Fruit fly (Drosophila melanogaster) whole organism, embryonic: ENCODE results near the gene Sk1.
A peak's percentile ranks its signal among the peaks of the same experiment; 100 is the strongest.

Experiments
- BtbVII ChIP-seq: fragments of 200-800 bp; sonication (Bioruptor generic); optimal IDR thresholded peaks from 3 replicates; lab custom pipeline; 2017; ENCODE audit warnings: missing biosample characterization, mild to moderate bottlenecking, missing genetic modification characterization
- CG10543 ChIP-seq: fragments of 200-800 bp; sonication (Bioruptor generic); optimal IDR thresholded peaks from 3 replicates; lab custom pipeline; 2017; ENCODE audit warnings: missing biosample characterization, mild to moderate bottlenecking, missing genetic modification characterization, moderate library complexity
- CG10565 ChIP-seq: fragments of 200-800 bp; sonication (Bioruptor generic); optimal IDR thresholded peaks from 3 replicates; lab custom pipeline; 2016; ENCODE audit warnings: missing biosample characterization, mild to moderate bottlenecking, missing genetic modification characterization
- CG11085 ChIP-seq: fragments of 200-800 bp; sonication (Bioruptor generic); IDR thresholded peaks from 2 replicates; pipeline ENCODE4 v1.3.6; 2022; ENCODE audit warnings: missing biosample characterization, missing genetic modification characterization
- CG12219 ChIP-seq: fragments of 200-800 bp; sonication (Bioruptor generic); optimal IDR thresholded peaks from 3 replicates; lab custom pipeline; 2018; ENCODE audit warnings: missing biosample characterization, mild to moderate bottlenecking, missing genetic modification characterization
- CG12299 ChIP-seq: fragments of 200-800 bp; sonication (Bioruptor generic); optimal IDR thresholded peaks from 2 replicates; lab custom pipeline; 2018; ENCODE audit warnings: missing biosample characterization, mild to moderate bottlenecking, missing genetic modification characterization
- CG13123 ChIP-seq: fragments of 200-800 bp; sonication (Bioruptor generic); optimal IDR thresholded peaks from 2 replicates; lab custom pipeline; 2016; ENCODE audit warnings: missing biosample characterization, missing genetic modification characterization
- CG14965 ChIP-seq: fragments of 200-800 bp; sonication (Bioruptor generic); optimal IDR thresholded peaks from 2 replicates; lab custom pipeline; 2016; ENCODE audit warnings: missing biosample characterization, missing genetic modification characterization, borderline replicate concordance
- CG15601 ChIP-seq: fragments of 200-800 bp; sonication (Bioruptor generic); optimal IDR thresholded peaks from 3 replicates; lab custom pipeline; 2019; ENCODE audit warnings: missing biosample characterization, mild to moderate bottlenecking, missing genetic modification characterization, moderate library complexity
- CG1647 ChIP-seq: fragments of 200-800 bp; sonication (Bioruptor generic); optimal IDR thresholded peaks from 3 replicates; lab custom pipeline; 2016; ENCODE audit warnings: missing biosample characterization, missing genetic modification characterization
- CG17186 ChIP-seq: fragments of 200-800 bp; sonication (Bioruptor generic); optimal IDR thresholded peaks from 3 replicates; lab custom pipeline; 2017; ENCODE audit warnings: missing biosample characterization, missing genetic modification reagents, missing genetic modification characterization
- CG17385 ChIP-seq: fragments of 200-800 bp; sonication (Bioruptor generic); optimal IDR thresholded peaks from 3 replicates; lab custom pipeline; 2018; ENCODE audit warnings: missing biosample characterization, mild to moderate bottlenecking, missing genetic modification characterization
- CG18011 ChIP-seq: fragments of 200-800 bp; sonication (Bioruptor generic); optimal IDR thresholded peaks from 2 replicates; lab custom pipeline; 2017; ENCODE audit warnings: missing biosample characterization, missing genetic modification characterization, mild to moderate bottlenecking, moderate library complexity, missing genotype
- CG2712 ChIP-seq: fragments of 200-800 bp; optimal IDR thresholded peaks from 3 replicates; lab custom pipeline; 2019; ENCODE audit warnings: missing biosample characterization, mild to moderate bottlenecking, missing genetic modification characterization, moderate library complexity
- CG2889 ChIP-seq: fragments of 200-800 bp; sonication (Bioruptor generic); IDR thresholded peaks from 3 replicates; pipeline ENCODE4 v1.3.6; 2022; ENCODE audit warnings: missing biosample characterization, missing genetic modification characterization
- CG3065 ChIP-seq: fragments of 200-800 bp; sonication (Bioruptor generic); optimal IDR thresholded peaks from 2 replicates; lab custom pipeline; 2016; ENCODE audit warnings: missing biosample characterization, missing genetic modification characterization
- CG33557 ChIP-seq: fragments of 200-800 bp; sonication (Bioruptor generic); optimal IDR thresholded peaks from 2 replicates; lab custom pipeline; 2019; ENCODE audit warnings: missing biosample characterization, mild to moderate bottlenecking, missing genetic modification characterization, moderate library complexity
- CG3847 ChIP-seq: fragments of 200-800 bp; sonication (Bioruptor generic); IDR thresholded peaks from 2 replicates; pipeline ENCODE4 v1.3.6; 2022; ENCODE audit warnings: missing biosample characterization, missing genetic modification characterization
- CG4730 ChIP-seq: fragments of 200-800 bp; sonication (Bioruptor generic); IDR thresholded peaks from 2 replicates; pipeline ENCODE4 v1.3.6; 2022; ENCODE audit warnings: missing biosample characterization, missing genetic modification characterization
- CG6791 ChIP-seq: fragments of 200-800 bp; sonication (Bioruptor generic); IDR thresholded peaks from 3 replicates; pipeline ENCODE4 v1.3.6; 2022; ENCODE audit warnings: missing biosample characterization, missing genetic modification characterization; ENCODE audit not compliant: partially characterized antibody
- CG7357 ChIP-seq: fragments of 200-800 bp; sonication (Bioruptor generic); IDR thresholded peaks from 3 replicates; pipeline ENCODE4 v1.3.6; 2022; ENCODE audit warnings: missing biosample characterization, missing genetic modification characterization
- CG8281 ChIP-seq: fragments of 200-800 bp; sonication (Bioruptor generic); optimal IDR thresholded peaks from 2 replicates; lab custom pipeline; 2018; ENCODE audit warnings: missing biosample characterization, mild to moderate bottlenecking, missing genetic modification characterization, moderate library complexity
- CG8359 ChIP-seq: fragments of 200-800 bp; sonication (Bioruptor generic); optimal IDR thresholded peaks from 2 replicates; lab custom pipeline; 2017; ENCODE audit warnings: missing biosample characterization, mild to moderate bottlenecking, missing genetic modification characterization, borderline replicate concordance
- Dad ChIP-seq: fragments of 200-800 bp; sonication (Bioruptor generic); optimal IDR thresholded peaks from 3 replicates; lab custom pipeline; 2016; ENCODE audit warnings: missing biosample characterization, missing genetic modification characterization
- Deaf1 ChIP-seq: fragments of 200-800 bp; optimal IDR thresholded peaks from 3 replicates; lab custom pipeline; 2019; ENCODE audit warnings: missing biosample characterization, mild to moderate bottlenecking, missing genetic modification characterization, moderate library complexity
- Dll ChIP-seq: fragments of 200-800 bp; sonication (Bioruptor generic); IDR thresholded peaks from 4 replicates; pipeline ENCODE4 v1.3.6; 2022; ENCODE audit warnings: missing biosample characterization, missing genetic modification characterization; ENCODE audit not compliant: partially characterized antibody
- Gug ChIP-seq: fragments of 200-800 bp; sonication (Bioruptor generic); IDR thresholded peaks from 4 replicates; pipeline ENCODE4 v1.3.6; 2022; ENCODE audit warnings: missing biosample characterization, missing genetic modification characterization
- Hmr ChIP-seq: fragments of 200-800 bp; sonication (Bioruptor generic); optimal IDR thresholded peaks from 3 replicates; lab custom pipeline; 2017; ENCODE audit warnings: mild to moderate bottlenecking, missing biosample characterization, missing genetic modification reagents, missing genetic modification characterization
- Hr3 ChIP-seq: fragments of 200-800 bp; sonication (Bioruptor generic); optimal IDR thresholded peaks from 3 replicates; lab custom pipeline; 2016; ENCODE audit warnings: missing biosample characterization, missing genetic modification characterization
- Lim3 ChIP-seq: fragments of 200-800 bp; sonication (Bioruptor generic); IDR thresholded peaks from 2 replicates; pipeline ENCODE4 v1.3.6; 2022; ENCODE audit warnings: missing biosample characterization, missing genetic modification characterization
- MBD-R2 ChIP-seq: fragments of 200-800 bp; sonication (Bioruptor generic); IDR thresholded peaks from 2 replicates; pipeline ENCODE4 v1.3.6; 2022; ENCODE audit warnings: missing biosample characterization, missing genetic modification characterization
- Mes4 ChIP-seq: fragments of 200-800 bp; sonication (Bioruptor generic); optimal IDR thresholded peaks from 2 replicates; lab custom pipeline; 2016; ENCODE audit warnings: missing biosample characterization, missing genetic modification characterization
- NC2β ChIP-seq: fragments of 200-800 bp; sonication (Bioruptor generic); optimal IDR thresholded peaks from 2 replicates; lab custom pipeline; 2016; ENCODE audit warnings: missing biosample characterization, missing genetic modification characterization
- Nf-YA ChIP-seq: fragments of 200-800 bp; sonication (Bioruptor generic); IDR thresholded peaks from 2 replicates; pipeline ENCODE4 v1.3.6; 2022; ENCODE audit warnings: missing biosample characterization, missing genetic modification characterization
- Oaz ChIP-seq: fragments of 200-800 bp; sonication (Bioruptor generic); IDR thresholded peaks from 2 replicates; pipeline ENCODE4 v1.3.6; 2022; ENCODE audit warnings: missing biosample characterization, missing genetic modification characterization
- bbx ChIP-seq: fragments of 200-800 bp; sonication (Bioruptor generic); IDR thresholded peaks from 2 replicates; pipeline ENCODE4 v1.3.6; 2022; ENCODE audit warnings: missing biosample characterization, missing genetic modification characterization; ENCODE audit not compliant: partially characterized antibody
- ftz-f1 ChIP-seq: fragments of 200-800 bp; sonication (Bioruptor generic); optimal IDR thresholded peaks from 2 replicates; lab custom pipeline; 2016; ENCODE audit warnings: missing biosample characterization, missing genetic modification characterization
- gcm ChIP-seq: fragments of 200-800 bp; sonication (Bioruptor generic); optimal IDR thresholded peaks from 2 replicates; lab custom pipeline; 2019; ENCODE audit warnings: missing biosample characterization, mild to moderate bottlenecking, missing genetic modification characterization, moderate library complexity
- hb ChIP-seq: fragments of 200-800 bp; sonication (Bioruptor generic); IDR thresholded peaks from 3 replicates; pipeline ENCODE4 v1.3.6; 2022; ENCODE audit warnings: missing biosample characterization, missing genetic modification characterization; ENCODE audit not compliant: partially characterized antibody
- hbn ChIP-seq: fragments of 200-800 bp; sonication (Bioruptor generic); IDR thresholded peaks from 2 replicates; pipeline ENCODE4 v1.3.6; 2022; ENCODE audit warnings: missing biosample characterization, missing genetic modification characterization; ENCODE audit not compliant: partially characterized antibody
- hkb ChIP-seq, 2 experiments: fragments of 200-800 bp in 1 of 2; fragments of >200 bp in 1 of 2; sonication (Bioruptor generic) in 1 of 2; IDR thresholded peaks in 1 of 2; optimal IDR thresholded peaks in 1 of 2; 2 replicates each; pipeline versions ENCODE4 v1.3.6 to Lab custom; 2017 to 2022; ENCODE audit warnings: missing biosample characterization in 1 of 2, missing genetic modification characterization in 1 of 2
- hth ChIP-seq: fragments of >200 bp; optimal IDR thresholded peaks from 2 replicates; lab custom pipeline; 2017; ENCODE audit warnings: inconsistent platforms
- ranshi ChIP-seq: fragments of 200-800 bp; sonication (Bioruptor generic); IDR thresholded peaks from 2 replicates; pipeline ENCODE4 v1.3.6; 2022; ENCODE audit warnings: missing biosample characterization, missing genetic modification characterization
- seq ChIP-seq: fragments of 200-800 bp; sonication (Bioruptor generic); IDR thresholded peaks from 2 replicates; pipeline ENCODE4 v1.3.6; 2022; ENCODE audit warnings: missing biosample characterization, missing genetic modification characterization
- sima ChIP-seq: fragments of 200-800 bp; sonication (Bioruptor generic); optimal IDR thresholded peaks from 2 replicates; lab custom pipeline; 2016; ENCODE audit warnings: missing biosample characterization, missing genetic modification characterization
- trh ChIP-seq: fragments of 200-800 bp; sonication (Bioruptor generic); optimal IDR thresholded peaks from 2 replicates; lab custom pipeline; 2016; ENCODE audit warnings: missing biosample characterization, missing genetic modification characterization
- unpg ChIP-seq: fragments of 200-800 bp; sonication (Bioruptor generic); optimal IDR thresholded peaks from 3 replicates; lab custom pipeline; 2018; ENCODE audit warnings: missing biosample characterization, mild to moderate bottlenecking, missing genetic modification characterization, moderate library complexity
- usp ChIP-seq: fragments of >200 bp; optimal IDR thresholded peaks from 2 replicates; lab custom pipeline; 2017; ENCODE audit warnings: missing biosample characterization, missing genetic modification characterization
- vfl ChIP-seq: fragments of 200-800 bp; sonication (Bioruptor generic); optimal IDR thresholded peaks from 2 replicates; lab custom pipeline; 2016; ENCODE audit warnings: missing biosample characterization, missing genetic modification characterization

The Sk1 gene

DNA sequence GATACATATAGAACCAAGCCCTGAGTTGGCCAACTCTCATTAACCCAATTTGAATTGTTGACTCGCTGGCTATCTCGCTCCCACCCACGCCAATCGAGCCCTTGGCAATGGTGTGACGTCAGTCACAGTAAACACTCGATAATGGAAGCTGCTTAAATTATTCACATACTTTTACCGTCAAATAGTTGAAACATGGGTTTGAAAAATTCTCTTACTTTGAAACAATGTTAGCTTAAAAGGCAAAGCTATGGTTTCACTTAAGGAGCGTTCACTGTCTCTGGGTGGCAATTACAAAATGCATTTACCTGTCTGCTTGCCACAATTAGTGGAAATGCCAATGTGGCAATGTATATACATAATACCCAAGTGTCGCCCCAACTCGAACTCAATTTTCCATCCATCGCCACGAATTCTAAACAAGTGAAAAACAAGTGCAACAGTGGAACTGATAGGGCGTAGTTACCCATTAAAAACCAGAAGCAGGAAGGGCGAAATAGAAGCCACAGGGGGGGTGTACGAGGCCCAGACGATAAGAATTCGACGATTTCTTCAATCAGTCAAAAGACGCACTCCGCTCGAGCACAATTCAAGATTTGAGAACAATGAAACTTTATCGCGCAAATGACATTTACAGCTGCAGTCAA lies 7.3 kb downstream of the Sk1 start (continued):
- TF ChIP-seq hbn (GFP tag; lab: Robert Waterston, UW) (no peak), BtbVII (GFP tag; lab: Kevin White, UChicago) (peak; percentile 87), CG17385 (peak; percentile 82), Nf-YA (GFP tag; lab: Robert Waterston, UW) (peak; percentile 71), Oaz (peak; percentile 79), Lim3 (GFP tag; lab: Robert Waterston, UW) (peak; percentile 57; the same call in 1 of the 2 replicates), ftz-f1 (GFP tag; lab: Kevin White, UChicago) (peak; percentile 26), CG4730 (peak; percentile 80), CG12219 (GFP tag; lab: Kevin White, UChicago) (peak; percentile 90), CG3847 (GFP tag; lab: Robert Waterston, UW) (peak; percentile 82), Dll (GFP tag; lab: Robert Waterston, UW) (no peak), CG10543 (GFP tag; lab: Kevin White, UChicago) (peak; percentile 82), hkb (optimal IDR thresholded peaks at IDR 0.05; lab: Kevin White, UChicago) (no peak), hkb (GFP tag; IDR thresholded peaks at IDR 0.05; lab: Robert Waterston, UW) (peak; percentile 87), Mes4 (peak; percentile 76), sima (GFP tag; lab: Kevin White, UChicago) (no peak), CG10565 (no peak), CG11085 (GFP tag; lab: Robert Waterston, UW) (peak; percentile 81), CG8281 (peak; percentile 59), CG2712 (peak; percentile 82), seq (GFP tag; lab: Robert Waterston, UW) (peak; percentile 83), gcm (peak; percentile 56), Hmr (GFP tag; lab: Kevin White, UChicago) (peak; percentile 83), Dad (GFP tag; lab: Kevin White, UChicago) (peak; percentile 83), Gug (GFP tag; lab: Robert Waterston, UW) (peak; percentile 86), NC2β (GFP tag; lab: Kevin White, UChicago) (peak; percentile 73), CG12299 (tag; lab: Kevin White, UChicago) (peak; percentile 73), unpg (GFP tag; lab: Kevin White, UChicago) (peak; percentile 88), CG14965 (GFP tag; lab: Kevin White, UChicago) (peak; percentile 35), CG6791 (GFP tag; lab: Robert Waterston, UW) (no peak), hth (lab: Kevin White, UChicago) (no peak), CG33557 (GFP tag; lab: Kevin White, UChicago) (peak; percentile 50), CG2889 (GFP tag; lab: Robert Waterston, UW) (peak; percentile 79), Deaf1 (tag; lab: Kevin White, UChicago) (peak; percentile 55), CG8359 (GFP tag; lab: Kevin White, UChicago) (peak; percentile 44), bbx (no peak), CG15601 (peak; percentile 50), CG18011 (GFP tag; lab: Kevin White, UChicago) (peak; percentile 28), trh (GFP tag; lab: Kevin White, UChicago) (peak; percentile 51), usp (GFP tag; lab: Kevin White, UChicago) (no peak), CG7357 (GFP tag; lab: Robert Waterston, UW) (peak; percentile 81), vfl (GFP tag; lab: Kevin White, UChicago) (peak; percentile 65), hb (GFP tag; lab: Robert Waterston, UW) (no peak), CG3065 (no peak), CG17186 (GFP tag; lab: Kevin White, UChicago) (no peak), ranshi (peak; percentile 84), MBD-R2 (GFP tag; lab: Robert Waterston, UW) (peak; percentile 61; the same call in 1 of the 2 replicates), Hr3 (GFP tag; lab: Kevin White, UChicago) (peak; percentile 80), CG13123 (GFP tag; lab: Kevin White, UChicago) (peak; percentile 57), CG1647 (GFP tag; lab: Kevin White, UChicago) (peak; percentile 82)
